Worm (Caenorhabditis elegans) whole organism, early embryonic: ENCODE measurements around the gene T02G5.3.
A peak's percentile ranks its signal among the peaks of the same experiment; 100 is the strongest.

Experiments used
- B0310.2 ChIP-seq: sonication (generic microtip); optimal IDR thresholded peaks from 2 replicates; lab custom pipeline; 2016; ENCODE audit warnings: mild to moderate bottlenecking, missing genetic modification characterization, missing compliant biosample characterization
- F13C5.2 ChIP-seq: sonication (generic microtip); optimal IDR thresholded peaks from 2 replicates; lab custom pipeline; 2017; ENCODE audit warnings: mild to moderate bottlenecking, missing genetic modification characterization, inconsistent platforms, missing compliant biosample characterization
- aly-1 ChIP-seq: sonication (generic microtip); optimal IDR thresholded peaks from 2 replicates; lab custom pipeline; 2016; ENCODE audit warnings: missing genetic modification characterization, missing compliant biosample characterization
- ama-1 ChIP-seq: fragments of 150-350 bp; optimal IDR thresholded peaks from 2 replicates; lab custom pipeline; 2014
- ceh-13 ChIP-seq: fragments of 200-800 bp; sonication (Bioruptor generic); optimal IDR thresholded peaks from 2 replicates; lab custom pipeline; 2018; ENCODE audit warnings: mild to moderate bottlenecking, missing genetic modification characterization, missing compliant biosample characterization
- ceh-36 ChIP-seq: sonication (generic microtip); optimal IDR thresholded peaks from 2 replicates; lab custom pipeline; 2016; ENCODE audit warnings: missing genetic modification characterization, inconsistent platforms, missing compliant biosample characterization
- ets-7 ChIP-seq: sonication (generic microtip); optimal IDR thresholded peaks from 2 replicates; lab custom pipeline; 2016; ENCODE audit warnings: missing genotype, missing genetic modification characterization, missing compliant biosample characterization
- flt-1 ChIP-seq: fragments of 200-800 bp; sonication (Bioruptor generic); IDR thresholded peaks from 2 replicates; pipeline ENCODE4 v1.3.6; 2022; ENCODE audit warnings: missing genetic modification characterization, missing compliant biosample characterization
- hmbx-1 ChIP-seq: sonication (generic microtip); optimal IDR thresholded peaks from 2 replicates; lab custom pipeline; 2016; ENCODE audit warnings: mild to moderate bottlenecking, missing genetic modification characterization, missing compliant biosample characterization
- hmg-4 ChIP-seq: fragments of 200-800 bp; sonication (Bioruptor generic); optimal IDR thresholded peaks from 2 replicates; lab custom pipeline; 2018; ENCODE audit warnings: mild to moderate bottlenecking, missing genetic modification characterization, missing compliant biosample characterization
- hnd-1 ChIP-seq: sonication (generic microtip); optimal IDR thresholded peaks from 2 replicates; lab custom pipeline; 2016; ENCODE audit warnings: missing genetic modification characterization, missing compliant biosample characterization
- pes-1 ChIP-seq: fragments of 200-800 bp; sonication (Bioruptor generic); IDR thresholded peaks from 2 replicates; pipeline ENCODE4 v1.3.6; 2022; ENCODE audit warnings: missing genetic modification reagents, missing genetic modification characterization, missing compliant biosample characterization
- scrt-1 ChIP-seq: fragments of 200-800 bp; sonication (Bioruptor generic); IDR thresholded peaks from 2 replicates; pipeline ENCODE4 v1.3.6; 2022; ENCODE audit warnings: missing genetic modification characterization, missing compliant biosample characterization
- sea-1 ChIP-seq: fragments of 200-800 bp; sonication (Bioruptor generic); conservative IDR thresholded peaks from 2 replicates; pipeline ENCODE4 v1.3.6; 2022; ENCODE audit warnings: missing genetic modification characterization, missing compliant biosample characterization
- tbx-11 ChIP-seq: fragments of 200-800 bp; sonication (Bioruptor generic); IDR thresholded peaks from 2 replicates; pipeline ENCODE4 v1.3.6; 2022; ENCODE audit warnings: missing genetic modification characterization, missing compliant biosample characterization
- tbx-37 ChIP-seq: fragments of 200-800 bp; sonication (Bioruptor generic); conservative IDR thresholded peaks from 2 replicates; pipeline ENCODE4 v1.3.6; 2022; ENCODE audit warnings: missing genetic modification reagents, missing genetic modification characterization, missing compliant biosample characterization
- tra-4 ChIP-seq: sonication (generic microtip); optimal IDR thresholded peaks from 2 replicates; lab custom pipeline; 2017; ENCODE audit warnings: missing genetic modification characterization, missing compliant biosample characterization

T02G5.3 gene

ce11 chrII:7090852-7091251 lies 2.3 kb upstream of the T02G5.3 start:
- TF ChIP-seq aly-1 (tag; lab: Kevin White, UChicago) (no peak), ceh-13 (GFP tag; lab: Kevin White, UChicago) (no peak), hnd-1 (tag; lab: Kevin White, UChicago) (no peak), ceh-36 (no peak), tra-4 (tag; lab: Kevin White, UChicago) (no peak), B0310.2 (tag; lab: Kevin White, UChicago) (no peak), ama-1 (lab: Kevin White, UChicago) (no peak), F13C5.2 (tag; lab: Kevin White, UChicago) (no peak), tbx-11 (GFP tag; lab: Robert Waterston, UW) (no peak; the same call in 1 of the 2 replicates), ets-7 (no peak), hmbx-1 (no peak), hmg-4 (GFP tag; lab: Kevin White, UChicago) (peak; percentile 44), scrt-1 (GFP tag; lab: Robert Waterston, UW) (no peak), tbx-37 (GFP tag; lab: Robert Waterston, UW) (no peak), pes-1 (GFP tag; lab: Robert Waterston, UW) (0 out of 2 replicates have a peak, but pooled peaks have one; percentile 4), flt-1 (GFP tag; lab: Robert Waterston, UW) (no peak), sea-1 (GFP tag; lab: Robert Waterston, UW) (no peak)

ce11 chrII:7095970-7096369 lies 2.8 kb downstream of the T02G5.3 start:
- no peak for TF ChIP-seq sea-1 (GFP tag; lab: Robert Waterston, UW)
- no peak for TF ChIP-seq B0310.2 (tag; lab: Kevin White, UChicago)
- TF ChIP-seq aly-1 (tag; lab: Kevin White, UChicago): no peak
- TF ChIP-seq ama-1 (lab: Kevin White, UChicago): no peak
- no peak for TF ChIP-seq tbx-11 (GFP tag; lab: Robert Waterston, UW)
- no peak for TF ChIP-seq ceh-36
- TF ChIP-seq ets-7: no peak
- TF ChIP-seq scrt-1 (GFP tag; lab: Robert Waterston, UW): no peak
- no peak for TF ChIP-seq hnd-1 (tag; lab: Kevin White, UChicago)
- no peak for TF ChIP-seq hmg-4 (GFP tag; lab: Kevin White, UChicago)
- TF ChIP-seq ceh-13 (GFP tag; lab: Kevin White, UChicago): no peak
- no peak for TF ChIP-seq F13C5.2 (tag; lab: Kevin White, UChicago)
- no peak for TF ChIP-seq hmbx-1
- TF ChIP-seq tbx-37 (GFP tag; lab: Robert Waterston, UW): no peak
- no peak for TF ChIP-seq tra-4 (tag; lab: Kevin White, UChicago)
- no peak for TF ChIP-seq flt-1 (GFP tag; lab: Robert Waterston, UW)
- no peak for TF ChIP-seq pes-1 (GFP tag; lab: Robert Waterston, UW)

- TF ChIP-seq hmbx-1: no peak
- TF ChIP-seq ceh-13 (GFP tag; lab: Kevin White, UChicago): no peak
- TF ChIP-seq sea-1 (GFP tag; lab: Robert Waterston, UW): no peak
- TF ChIP-seq pes-1 (GFP tag; lab: Robert Waterston, UW): no peak
- TF ChIP-seq hmg-4 (GFP tag; lab: Kevin White, UChicago): no peak
- no peak for TF ChIP-seq B0310.2 (tag; lab: Kevin White, UChicago)
- TF ChIP-seq F13C5.2 (tag; lab: Kevin White, UChicago): no peak
- TF ChIP-seq ceh-36: no peak
- no peak for TF ChIP-seq tbx-11 (GFP tag; lab: Robert Waterston, UW)
- TF ChIP-seq tra-4 (tag; lab: Kevin White, UChicago): no peak
- TF ChIP-seq tbx-37 (GFP tag; lab: Robert Waterston, UW): no peak
- no peak for TF ChIP-seq ama-1 (lab: Kevin White, UChicago)
- TF ChIP-seq aly-1 (tag; lab: Kevin White, UChicago): no peak
- no peak for TF ChIP-seq ets-7
Observed at ce11 chrII:7098578-7098977, 5.4 kb downstream of the T02G5.3 start, which contains the start of gene mct-5. TSS of gene mct-5 (minus strand) at chrII:7098593.

ce11 chrII:7099231-7099630 lies 6.0 kb downstream of the T02G5.3 start:
- TF ChIP-seq hnd-1 (tag; lab: Kevin White, UChicago) (no peak), ets-7 (no peak), hmbx-1 (no peak), aly-1 (tag; lab: Kevin White, UChicago) (no peak), ceh-13 (GFP tag; lab: Kevin White, UChicago) (no peak), sea-1 (GFP tag; lab: Robert Waterston, UW) (no peak)

- TF ChIP-seq scrt-1 (GFP tag; lab: Robert Waterston, UW) (no peak), hnd-1 (tag; lab: Kevin White, UChicago) (no peak)
Observed at ce11 chrII:7100838-7101237, 7.6 kb downstream of the T02G5.3 start, which contains the start of gene mmaa-1. TSS of gene mmaa-1 (minus strand) at chrII:7101165.

- TF ChIP-seq tra-4 (tag; lab: Kevin White, UChicago) (no peak), ceh-13 (GFP tag; lab: Kevin White, UChicago) (no peak), hmg-4 (GFP tag; lab: Kevin White, UChicago) (no peak), ceh-36 (no peak), flt-1 (GFP tag; lab: Robert Waterston, UW) (no peak), ama-1 (lab: Kevin White, UChicago) (no peak), tbx-11 (GFP tag; lab: Robert Waterston, UW) (no peak), scrt-1 (GFP tag; lab: Robert Waterston, UW) (no peak), hnd-1 (tag; lab: Kevin White, UChicago) (no peak), hmbx-1 (no peak), tbx-37 (GFP tag; lab: Robert Waterston, UW) (no peak)
Observed at ce11 chrII:7102288-7102687, 9.1 kb downstream of the T02G5.3 start.

- TF ChIP-seq tbx-37 (GFP tag; lab: Robert Waterston, UW): no peak
- TF ChIP-seq hmbx-1: no peak
- no peak for TF ChIP-seq aly-1 (tag; lab: Kevin White, UChicago)
- no peak for TF ChIP-seq scrt-1 (GFP tag; lab: Robert Waterston, UW)
- TF ChIP-seq ceh-36: no peak
- no peak for TF ChIP-seq ama-1 (lab: Kevin White, UChicago)
- TF ChIP-seq tra-4 (tag; lab: Kevin White, UChicago): no peak
- TF ChIP-seq pes-1 (GFP tag; lab: Robert Waterston, UW): no peak
- no peak for TF ChIP-seq tbx-11 (GFP tag; lab: Robert Waterston, UW)
- no peak for TF ChIP-seq flt-1 (GFP tag; lab: Robert Waterston, UW)
- no peak for TF ChIP-seq ceh-13 (GFP tag; lab: Kevin White, UChicago)
- TF ChIP-seq sea-1 (GFP tag; lab: Robert Waterston, UW): no peak
- TF ChIP-seq F13C5.2 (tag; lab: Kevin White, UChicago): no peak
- TF ChIP-seq hnd-1 (tag; lab: Kevin White, UChicago): no peak
Observed at ce11 chrII:7103111-7103510, 9.9 kb downstream of the T02G5.3 start.
